Fruit fly (Drosophila melanogaster) whole organism, embryonic: Measurements from ENCODE around the gene NimC1.
A peak's percentile ranks its signal among the peaks of the same experiment; 100 is the strongest.

Experiments used
- CG10431 ChIP-seq: fragments of 200-800 bp; sonication (Bioruptor generic); optimal IDR thresholded peaks from 3 replicates; lab custom pipeline; 2018; ENCODE audit warnings: missing biosample characterization, mild to moderate bottlenecking, missing genetic modification characterization
- CG11560 ChIP-seq: fragments of 200-800 bp; sonication (Bioruptor generic); IDR thresholded peaks from 3 replicates; pipeline ENCODE4 v1.3.6; 2022; ENCODE audit warnings: missing biosample characterization, missing genetic modification characterization
- CG13624 ChIP-seq: fragments of 200-800 bp; sonication (Bioruptor generic); optimal IDR thresholded peaks from 2 replicates; lab custom pipeline; 2016; ENCODE audit warnings: missing biosample characterization, missing genetic modification characterization
- CG14860 ChIP-seq: fragments of 200-800 bp; sonication (Bioruptor generic); IDR thresholded peaks from 3 replicates; pipeline ENCODE4 v1.3.6; 2022; ENCODE audit warnings: missing biosample characterization, missing genetic modification characterization; ENCODE audit not compliant: partially characterized antibody
- CG15011 ChIP-seq: fragments of 200-800 bp; sonication (Bioruptor generic); optimal IDR thresholded peaks from 3 replicates; lab custom pipeline; 2018; ENCODE audit warnings: missing biosample characterization, mild to moderate bottlenecking, missing genetic modification characterization
- CG17829 ChIP-seq: fragments of 200-800 bp; optimal IDR thresholded peaks from 2 replicates; lab custom pipeline; 2019; ENCODE audit warnings: missing biosample characterization, mild to moderate bottlenecking, missing genetic modification characterization, moderate library complexity
- CG18262 ChIP-seq: fragments of 200-800 bp; optimal IDR thresholded peaks from 3 replicates; lab custom pipeline; 2019; ENCODE audit warnings: missing biosample characterization, mild to moderate bottlenecking, missing genetic modification characterization, moderate library complexity
- CG3281 ChIP-seq: fragments of 200-800 bp; sonication (Bioruptor generic); optimal IDR thresholded peaks from 3 replicates; lab custom pipeline; 2017; ENCODE audit warnings: missing biosample characterization, mild to moderate bottlenecking, missing genetic modification characterization
- CG33557 ChIP-seq: fragments of 200-800 bp; sonication (Bioruptor generic); optimal IDR thresholded peaks from 2 replicates; lab custom pipeline; 2019; ENCODE audit warnings: missing biosample characterization, mild to moderate bottlenecking, missing genetic modification characterization, moderate library complexity
- CG4854 ChIP-seq: fragments of 200-800 bp; sonication (Bioruptor generic); optimal IDR thresholded peaks from 2 replicates; lab custom pipeline; 2016; ENCODE audit warnings: missing biosample characterization, missing genetic modification characterization, inconsistent platforms
- CG6689 ChIP-seq: fragments of 200-800 bp; sonication (Bioruptor generic); IDR thresholded peaks from 2 replicates; pipeline ENCODE4 v1.3.6; 2022; ENCODE audit warnings: missing biosample characterization, missing genetic modification characterization
- CG7357 ChIP-seq: fragments of 200-800 bp; sonication (Bioruptor generic); IDR thresholded peaks from 3 replicates; pipeline ENCODE4 v1.3.6; 2022; ENCODE audit warnings: missing biosample characterization, missing genetic modification characterization
- CG7556 ChIP-seq: fragments of 200-800 bp; sonication (Bioruptor generic); optimal IDR thresholded peaks from 2 replicates; lab custom pipeline; 2017; ENCODE audit warnings: missing biosample characterization, mild to moderate bottlenecking, missing genetic modification characterization
- CG8281 ChIP-seq: fragments of 200-800 bp; sonication (Bioruptor generic); optimal IDR thresholded peaks from 2 replicates; lab custom pipeline; 2018; ENCODE audit warnings: missing biosample characterization, mild to moderate bottlenecking, missing genetic modification characterization, moderate library complexity
- CG8765 ChIP-seq: fragments of 200-800 bp; sonication (Bioruptor generic); IDR thresholded peaks from 2 replicates; pipeline ENCODE4 v1.3.6; 2022; ENCODE audit warnings: missing biosample characterization, missing genetic modification characterization
- CTCF ChIP-seq: fragments of 200-800 bp; sonication (Bioruptor generic); optimal IDR thresholded peaks from 2 replicates; lab custom pipeline; 2017; ENCODE audit warnings: missing biosample characterization, mild to moderate bottlenecking, missing genetic modification characterization, moderate library complexity
- CoRest ChIP-seq: fragments of 200-800 bp; sonication (Bioruptor generic); optimal IDR thresholded peaks from 3 replicates; lab custom pipeline; 2018; ENCODE audit warnings: missing biosample characterization, mild to moderate bottlenecking, missing genetic modification characterization, moderate library complexity
- D ChIP-seq, 2 experiments: fragments of 200-800 bp in 1 of 2; fragments of >200 bp in 1 of 2; sonication (Bioruptor generic) in 1 of 2; optimal IDR thresholded peaks; 2 replicates in 1 of 2; 3 replicates in 1 of 2; lab custom pipeline; 2017; ENCODE audit warnings: mild to moderate bottlenecking in 1 of 2, missing biosample characterization in 1 of 2, missing genetic modification characterization in 1 of 2, missing genetic modification reagents in 1 of 2
- E2f1 ChIP-seq: fragments of 200-800 bp; sonication (Bioruptor generic); IDR thresholded peaks from 2 replicates; pipeline ENCODE4 v1.3.6; 2022; ENCODE audit warnings: missing biosample characterization, missing genetic modification characterization
- H2.0 ChIP-seq: fragments of 200-800 bp; sonication (Bioruptor generic); IDR thresholded peaks from 2 replicates; pipeline ENCODE4 v1.3.6; 2022; ENCODE audit warnings: missing biosample characterization, missing genetic modification characterization
- HHEX ChIP-seq: fragments of 200-800 bp; sonication (Bioruptor generic); optimal IDR thresholded peaks from 3 replicates; lab custom pipeline; 2017; ENCODE audit warnings: missing biosample characterization, mild to moderate bottlenecking, missing genetic modification characterization, missing genetic modification reagents
- HLH4C ChIP-seq: fragments of 200-800 bp; sonication (Bioruptor generic); IDR thresholded peaks from 3 replicates; pipeline ENCODE4 v1.3.6; 2022; ENCODE audit warnings: missing biosample characterization, missing genetic modification characterization; ENCODE audit not compliant: partially characterized antibody
- Taf1 ChIP-seq: fragments of 200-800 bp; sonication (Bioruptor generic); IDR thresholded peaks from 2 replicates; pipeline ENCODE4 v1.3.6; 2022; ENCODE audit warnings: missing biosample characterization, missing genetic modification characterization
- Xrp1 ChIP-seq: fragments of 200-800 bp; sonication (Bioruptor generic); IDR thresholded peaks from 2 replicates; pipeline ENCODE4 v1.3.6; 2022; ENCODE audit warnings: missing biosample characterization, missing genetic modification characterization
- abd-A ChIP-seq: fragments of 200-800 bp; sonication (Bioruptor generic); optimal IDR thresholded peaks from 3 replicates; lab custom pipeline; 2019; ENCODE audit warnings: missing biosample characterization, mild to moderate bottlenecking, missing genetic modification characterization, moderate library complexity
- ato ChIP-seq: fragments of 200-800 bp; sonication (Bioruptor generic); IDR thresholded peaks from 2 replicates; pipeline ENCODE4 v1.3.6; 2022; ENCODE audit warnings: missing biosample characterization, missing genetic modification characterization; ENCODE audit not compliant: partially characterized antibody
- bab2 ChIP-seq: fragments of 200-800 bp; sonication (Bioruptor generic); optimal IDR thresholded peaks from 2 replicates; lab custom pipeline; 2016; ENCODE audit warnings: missing biosample characterization, missing genetic modification characterization
- bbx ChIP-seq: fragments of 200-800 bp; sonication (Bioruptor generic); IDR thresholded peaks from 2 replicates; pipeline ENCODE4 v1.3.6; 2022; ENCODE audit warnings: missing biosample characterization, missing genetic modification characterization; ENCODE audit not compliant: partially characterized antibody
- cato ChIP-seq: fragments of 200-800 bp; sonication (Bioruptor generic); optimal IDR thresholded peaks from 2 replicates; lab custom pipeline; 2016; ENCODE audit warnings: missing biosample characterization, missing genetic modification characterization, borderline replicate concordance
- corto ChIP-seq: fragments of 200-800 bp; sonication (Bioruptor generic); optimal IDR thresholded peaks from 2 replicates; lab custom pipeline; 2016; ENCODE audit warnings: missing biosample characterization, mild to moderate bottlenecking, missing genetic modification characterization, moderate library complexity
- dan ChIP-seq: fragments of 200-800 bp; sonication (Bioruptor generic); IDR thresholded peaks from 2 replicates; pipeline ENCODE4 v1.3.6; 2022; ENCODE audit warnings: missing biosample characterization, missing genetic modification characterization
- esg ChIP-seq: fragments of 200-800 bp; sonication (Bioruptor generic); conservative IDR thresholded peaks from 2 replicates; pipeline ENCODE4 v1.3.6; 2022; ENCODE audit warnings: missing biosample characterization, missing genetic modification characterization
- ewg ChIP-seq: fragments of 200-800 bp; sonication (Bioruptor generic); optimal IDR thresholded peaks from 3 replicates; lab custom pipeline; 2017; ENCODE audit warnings: mild to moderate bottlenecking, missing biosample characterization, missing genetic modification reagents, missing genetic modification characterization
- fd3F ChIP-seq: fragments of 200-800 bp; sonication (Bioruptor generic); optimal IDR thresholded peaks from 2 replicates; lab custom pipeline; 2018; ENCODE audit warnings: missing biosample characterization, mild to moderate bottlenecking, missing genetic modification characterization, moderate library complexity
- gsb ChIP-seq: fragments of 200-800 bp; sonication (Bioruptor generic); IDR thresholded peaks from 2 replicates; pipeline ENCODE4 v1.3.6; 2022; ENCODE audit warnings: missing biosample characterization, missing genetic modification characterization
- hbn ChIP-seq: fragments of 200-800 bp; sonication (Bioruptor generic); IDR thresholded peaks from 2 replicates; pipeline ENCODE4 v1.3.6; 2022; ENCODE audit warnings: missing biosample characterization, missing genetic modification characterization; ENCODE audit not compliant: partially characterized antibody
- hth ChIP-seq: fragments of >200 bp; optimal IDR thresholded peaks from 2 replicates; lab custom pipeline; 2017; ENCODE audit warnings: inconsistent platforms
- kni ChIP-seq: fragments of 200-800 bp; sonication (Bioruptor generic); optimal IDR thresholded peaks from 3 replicates; lab custom pipeline; 2017; ENCODE audit warnings: mild to moderate bottlenecking, missing biosample characterization, missing genetic modification reagents, missing genetic modification characterization
- maf-S ChIP-seq: fragments of 200-800 bp; sonication (Bioruptor generic); optimal IDR thresholded peaks from 2 replicates; lab custom pipeline; 2016; ENCODE audit warnings: missing biosample characterization, missing genetic modification characterization
- oc ChIP-seq: fragments of 200-800 bp; sonication (Bioruptor generic); optimal IDR thresholded peaks from 2 replicates; lab custom pipeline; 2018; ENCODE audit warnings: missing biosample characterization, mild to moderate bottlenecking, missing genetic modification characterization, moderate library complexity
- peb ChIP-seq: fragments of 200-800 bp; sonication (Bioruptor generic); IDR thresholded peaks from 2 replicates; pipeline ENCODE4 v1.3.6; 2022; ENCODE audit warnings: missing biosample characterization, missing genetic modification characterization
- phol ChIP-seq: fragments of 200-800 bp; sonication (Bioruptor generic); optimal IDR thresholded peaks from 3 replicates; lab custom pipeline; 2018; ENCODE audit warnings: missing biosample characterization, mild to moderate bottlenecking, missing genetic modification characterization, moderate library complexity
- pnt ChIP-seq: fragments of 200-800 bp; sonication (Bioruptor generic); optimal IDR thresholded peaks from 3 replicates; lab custom pipeline; 2016; ENCODE audit warnings: missing biosample characterization, missing genetic modification characterization
- pum ChIP-seq: fragments of 200-800 bp; sonication (Bioruptor generic); optimal IDR thresholded peaks from 2 replicates; lab custom pipeline; 2016; ENCODE audit warnings: missing biosample characterization, missing genetic modification characterization
- repo ChIP-seq: fragments of 200-800 bp; sonication (Bioruptor generic); optimal IDR thresholded peaks from 2 replicates; lab custom pipeline; 2016; ENCODE audit warnings: missing biosample characterization, missing genetic modification characterization
- trh ChIP-seq: fragments of 200-800 bp; sonication (Bioruptor generic); optimal IDR thresholded peaks from 2 replicates; lab custom pipeline; 2016; ENCODE audit warnings: missing biosample characterization, missing genetic modification characterization
- ttk ChIP-seq: fragments of 200-800 bp; sonication (Bioruptor generic); IDR thresholded peaks from 2 replicates; pipeline ENCODE4 v2.1.2; 2022; ENCODE audit warnings: missing biosample characterization, missing genetic modification characterization
- vfl ChIP-seq: fragments of 200-800 bp; sonication (Bioruptor generic); optimal IDR thresholded peaks from 2 replicates; lab custom pipeline; 2016; ENCODE audit warnings: missing biosample characterization, missing genetic modification characterization
- vvl ChIP-seq: fragments of 200-800 bp; sonication (Bioruptor generic); IDR thresholded peaks from 2 replicates; pipeline ENCODE4 v1.3.6; 2022; ENCODE audit warnings: missing biosample characterization, missing genetic modification characterization
- zen ChIP-seq: fragments of 200-800 bp; sonication (Bioruptor generic); optimal IDR thresholded peaks from 3 replicates; lab custom pipeline; 2018; ENCODE audit warnings: missing biosample characterization, mild to moderate bottlenecking, missing genetic modification characterization, moderate library complexity

NimC1 gene

DNA sequence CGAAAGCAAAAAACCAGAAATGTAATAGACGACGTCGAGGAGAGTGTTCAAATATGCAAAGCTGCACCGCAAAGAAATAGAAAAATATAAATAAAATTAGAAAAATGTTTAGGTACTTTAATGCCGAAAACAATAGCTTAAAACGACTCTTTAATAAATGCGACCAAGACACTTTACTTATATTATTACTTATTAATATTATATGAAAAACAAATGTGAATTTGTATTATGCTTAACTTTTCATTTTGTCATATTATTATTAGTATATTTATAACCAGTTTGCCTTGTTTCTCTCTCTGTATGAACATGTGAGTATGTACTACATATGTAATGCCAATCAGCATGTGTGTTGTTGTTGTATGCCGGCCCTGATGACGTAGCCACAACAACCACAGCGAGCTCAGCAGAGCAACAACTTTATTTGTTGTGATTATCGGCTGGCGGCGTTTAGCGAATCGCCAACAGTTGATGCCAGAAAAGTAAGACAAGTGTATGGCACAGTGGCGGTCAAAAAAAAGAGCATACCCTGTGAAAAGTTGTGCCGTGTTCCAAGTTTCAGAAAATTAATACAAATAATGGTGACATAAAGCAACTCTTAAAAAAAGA lies 45.7 kb upstream of the NimC1 start (continued):
- peak; percentile 87 for TF ChIP-seq H2.0 (GFP tag; lab: Robert Waterston, UW)
- no peak for TF ChIP-seq bbx (GFP tag; lab: Robert Waterston, UW)
- TF ChIP-seq CG4854 (GFP tag; lab: Kevin White, UChicago), result no peak
- peak; percentile 75 for TF ChIP-seq CG10431 (GFP tag; lab: Kevin White, UChicago)
- TF ChIP-seq corto (GFP tag; lab: Kevin White, UChicago), result no peak
- TF ChIP-seq HLH4C (GFP tag; lab: Robert Waterston, UW), result no peak
- TF ChIP-seq ewg (GFP tag; lab: Kevin White, UChicago), result peak; percentile 85
- TF ChIP-seq gsb (GFP tag; lab: Robert Waterston, UW), result peak; percentile 92
- peak; percentile 46 for TF ChIP-seq abd-A (tag; lab: Kevin White, UChicago)
- TF ChIP-seq CG33557, result peak; percentile 93
- TF ChIP-seq fd3F (GFP tag; lab: Kevin White, UChicago), result peak; percentile 95
- no peak for TF ChIP-seq kni
- peak; percentile 92 for TF ChIP-seq esg (GFP tag; lab: Robert Waterston, UW)
- peak; percentile 79 for TF ChIP-seq trh
- TF ChIP-seq zen (tag; lab: Kevin White, UChicago), result peak; percentile 92
- TF ChIP-seq CG8765 (GFP tag; lab: Robert Waterston, UW), result no peak; the same call in 1 of the 2 replicates
- TF ChIP-seq pum (GFP tag; lab: Kevin White, UChicago), result peak; percentile 40
- peak; percentile 98 for TF ChIP-seq CG7556 (GFP tag; lab: Kevin White, UChicago)
- peak; percentile 83; the same call in 2 of the 3 replicates for TF ChIP-seq CG11560
- no peak for TF ChIP-seq ato (GFP tag; lab: Robert Waterston, UW)
- peak; percentile 13 for TF ChIP-seq pnt (GFP tag; lab: Kevin White, UChicago)
- 0 out of 2 replicates have a peak, but pooled peaks have one; percentile 3 for TF ChIP-seq hbn (GFP tag; lab: Robert Waterston, UW)
- TF ChIP-seq E2f1 (GFP tag; lab: Robert Waterston, UW), result peak; percentile 92
- TF ChIP-seq hth (lab: Kevin White, UChicago), result no peak
- TF ChIP-seq Xrp1, result peak; percentile 93
- peak; percentile 97 for TF ChIP-seq CG17829 (tag; lab: Kevin White, UChicago)
- peak; percentile 83 for TF ChIP-seq CG7357 (GFP tag; lab: Robert Waterston, UW)
- TF ChIP-seq peb, result peak; percentile 87
- TF ChIP-seq CoRest (tag; lab: Kevin White, UChicago), result peak; percentile 98
- TF ChIP-seq vfl (GFP tag; lab: Kevin White, UChicago), result no peak
- peak; percentile 84 for TF ChIP-seq CG15011 (GFP tag; lab: Kevin White, UChicago)
- TF ChIP-seq CG3281 (GFP tag; lab: Kevin White, UChicago), result peak; percentile 96
- TF ChIP-seq CG13624, result peak; percentile 63
- TF ChIP-seq oc (tag; lab: Kevin White, UChicago), result peak; percentile 96
- peak; percentile 87 for TF ChIP-seq Taf1 (GFP tag; lab: Robert Waterston, UW)
- TF ChIP-seq phol (tag; lab: Kevin White, UChicago), result peak; percentile 97
- TF ChIP-seq CG14860 (GFP tag; lab: Robert Waterston, UW), result no peak
- peak; percentile 95 for TF ChIP-seq vvl (GFP tag; lab: Robert Waterston, UW)
- TF ChIP-seq CG18262 (tag; lab: Kevin White, UChicago), result peak; percentile 98
- peak; percentile 59 for TF ChIP-seq bab2 (GFP tag; lab: Kevin White, UChicago)
- TF ChIP-seq CTCF, result peak; percentile 44
- TF ChIP-seq D (optimal IDR thresholded peaks at IDR 0.05; lab: Kevin White, UChicago), result no peak
- TF ChIP-seq D (GFP tag; optimal IDR thresholded peaks at IDR 0.05; lab: Kevin White, UChicago), result peak; percentile 85
- TF ChIP-seq repo, result peak; percentile 36
- peak; percentile 91 for TF ChIP-seq HHEX (GFP tag; lab: Kevin White, UChicago)
- TF ChIP-seq ttk (GFP tag; lab: Robert Waterston, UW), result peak; percentile 89
- TF ChIP-seq dan (GFP tag; lab: Robert Waterston, UW), result peak; percentile 46; the same call in 1 of the 2 replicates
- TF ChIP-seq cato, result peak; percentile 68
- TF ChIP-seq maf-S (GFP tag; lab: Kevin White, UChicago), result peak; percentile 24
- TF ChIP-seq CG8281, result peak; percentile 87
- peak; percentile 96 for TF ChIP-seq CG6689 (GFP tag; lab: Robert Waterston, UW)
